Fruit fly (Drosophila melanogaster): ENCODE data around the gene CG4115.

DNA sequence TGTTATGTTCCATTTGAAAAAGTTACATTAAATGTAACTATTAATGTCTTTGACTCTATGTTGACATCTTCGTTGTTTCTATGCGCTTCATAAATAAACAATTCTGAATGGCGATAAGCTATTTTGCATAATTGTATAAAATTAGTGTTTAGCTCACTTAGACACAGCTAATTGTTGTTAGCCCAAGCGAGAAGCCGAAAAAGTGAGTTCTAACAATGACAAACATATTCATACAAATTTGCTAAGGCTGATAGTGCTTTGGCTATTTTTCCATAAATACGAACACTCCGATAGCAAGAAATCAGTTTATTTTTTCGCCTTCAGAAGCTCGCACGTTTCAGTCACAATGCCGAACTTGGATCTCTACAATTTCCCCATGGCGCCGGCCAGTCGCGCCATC is 18.4 kb downstream of the CG4115 start, which contains the start of gene GstD7:
- TF ChIP-seq CG8478 (optimal IDR thresholded peaks at IDR 0.05) (no peak), CTCF (optimal IDR thresholded peaks at IDR 0.05) (no peak)

All from S2 (cell line).